Fruit fly (Drosophila melanogaster): Measurements from ENCODE around the gene X11Lbeta.

X11Lbeta gene

DNA sequence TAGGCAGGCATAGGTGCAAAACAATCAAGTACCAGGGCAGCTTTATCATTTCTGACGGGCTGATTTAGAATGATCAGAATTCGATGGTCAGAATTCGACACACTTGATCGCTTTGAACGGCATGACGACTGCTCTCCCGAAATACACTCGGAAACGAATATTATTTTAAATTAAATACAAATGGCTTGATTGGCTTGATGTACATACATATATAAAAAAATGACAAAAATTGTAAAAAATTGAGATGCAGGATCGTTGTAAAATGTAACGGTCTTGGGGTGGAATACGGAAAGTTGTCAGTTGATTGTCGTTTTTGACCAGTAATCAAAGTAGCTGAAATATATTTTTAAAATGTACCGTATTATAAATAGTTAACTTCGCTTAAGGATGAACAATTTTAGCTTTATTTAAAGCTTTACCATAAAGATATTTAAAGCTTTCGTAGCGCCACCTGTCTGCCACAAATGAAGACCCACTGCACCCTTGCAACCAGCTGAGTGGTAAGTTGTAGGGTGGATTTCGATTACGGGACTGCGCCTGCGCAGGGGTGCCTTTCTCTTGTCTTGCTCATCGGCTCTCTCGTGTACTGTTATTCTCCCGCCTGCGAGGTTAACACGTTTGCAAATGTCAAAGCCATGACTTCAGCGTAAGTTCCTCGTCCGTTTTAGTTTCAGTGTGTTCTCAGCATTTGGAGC is at the start of gene X11Lbeta, which contains the start of gene CG9806 (continued):
- TF ChIP-seq seq (GFP tag; IDR thresholded peaks at IDR 0.05) = peak; percentile 64; the same call in 1 of the 2 replicates
- peak; percentile 93 for TF ChIP-seq ewg (GFP tag; optimal IDR thresholded peaks at IDR 0.05)
- TF ChIP-seq CG3726 (GFP tag; IDR thresholded peaks at IDR 0.05) = no peak
- no peak for TF ChIP-seq HmgD (GFP tag; optimal IDR thresholded peaks at IDR 0.05)
- no peak for TF ChIP-seq CG17912 (GFP tag; optimal IDR thresholded peaks at IDR 0.05)
- TF ChIP-seq MTF-1 (GFP tag; optimal IDR thresholded peaks at IDR 0.05; ENCODE audit: borderline replicate concordance) = no peak
- peak; percentile 31 for TF ChIP-seq Med (GFP tag)
- no peak for TF ChIP-seq lov (optimal IDR thresholded peaks at IDR 0.05)
- no peak for TF ChIP-seq lov (GFP tag; IDR thresholded peaks at IDR 0.05)
- no peak for TF ChIP-seq Nf-YB (GFP tag; optimal IDR thresholded peaks at IDR 0.05)
- no peak for TF ChIP-seq ash1 (GFP tag; optimal IDR thresholded peaks at IDR 0.05)
- no peak for TF ChIP-seq Awh (GFP tag; IDR thresholded peaks at IDR 0.05)
- TF ChIP-seq gsb (GFP tag; IDR thresholded peaks at IDR 0.05) = no peak
- TF ChIP-seq Stat92E (GFP tag; optimal IDR thresholded peaks at IDR 0.05) = no peak
- peak; percentile 14 for TF ChIP-seq pzg (GFP tag; optimal IDR thresholded peaks at IDR 0.05)
- no peak for TF ChIP-seq bcd (GFP tag; optimal IDR thresholded peaks at IDR 0.05)
- no peak for TF ChIP-seq TFAM (GFP tag; optimal IDR thresholded peaks at IDR 0.05)
- no peak for TF ChIP-seq CG31224 (GFP tag; IDR thresholded peaks at IDR 0.05)
- TF ChIP-seq YL-1 (GFP tag; optimal IDR thresholded peaks at IDR 0.05) = no peak

DNA sequence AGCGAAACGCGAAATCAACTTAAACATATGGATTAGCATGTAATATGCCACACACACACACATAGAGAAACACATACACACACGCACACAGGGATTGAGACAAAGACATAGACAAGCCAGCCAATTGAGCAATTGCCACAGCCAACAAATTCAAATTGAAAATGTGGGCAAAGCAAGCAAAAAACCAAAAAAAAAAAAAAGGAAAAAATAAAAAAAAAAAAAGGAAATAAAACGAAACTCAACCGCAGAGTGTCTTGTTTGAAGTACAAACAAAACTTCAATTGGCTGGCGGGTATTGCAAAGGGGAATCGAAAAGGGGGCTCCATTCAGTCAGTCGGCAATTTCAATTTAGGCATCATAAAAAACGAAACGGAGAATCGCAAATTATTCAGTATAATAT is 49.8 kb upstream of the X11Lbeta start:
- TF ChIP-seq dimm (GFP tag; IDR thresholded peaks at IDR 0.05) (no peak), Drgx (GFP tag; IDR thresholded peaks at IDR 0.05) (peak; percentile 69)

DNA sequence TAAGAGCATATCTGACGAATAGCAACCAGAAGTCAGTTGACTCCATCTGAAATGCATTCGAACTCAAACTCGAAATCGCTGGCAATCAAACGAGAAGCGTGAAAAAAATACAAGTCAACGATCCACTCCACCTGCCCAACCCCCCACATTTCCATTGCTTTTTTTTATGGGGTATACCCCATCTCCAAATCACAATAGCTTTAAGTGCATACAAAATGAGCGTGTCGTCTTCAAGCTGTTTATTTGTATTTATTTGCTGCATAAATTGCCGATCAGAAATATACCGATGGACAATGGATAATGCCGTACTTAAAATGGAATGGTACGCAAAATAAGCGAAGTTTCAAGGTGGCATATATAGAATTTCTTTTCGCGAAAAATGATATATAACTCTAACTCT is 48.0 kb upstream of the X11Lbeta start:
- TF ChIP-seq HHEX (GFP tag; optimal IDR thresholded peaks at IDR 0.05) (no peak), eve (GFP tag; optimal IDR thresholded peaks at IDR 0.05) (no peak), tio (GFP tag; optimal IDR thresholded peaks at IDR 0.05) (no peak), CG14710 (tag; optimal IDR thresholded peaks at IDR 0.05) (no peak), Drgx (GFP tag; IDR thresholded peaks at IDR 0.05) (no peak), Hand (GFP tag; optimal IDR thresholded peaks at IDR 0.05) (no peak), wor (GFP tag; IDR thresholded peaks at IDR 0.05) (no peak), sima (GFP tag; optimal IDR thresholded peaks at IDR 0.05) (no peak), pum (GFP tag; optimal IDR thresholded peaks at IDR 0.05) (no peak), crol (GFP tag; IDR thresholded peaks at IDR 0.05) (no peak), ftz-f1 (GFP tag; optimal IDR thresholded peaks at IDR 0.05) (no peak), usp (GFP tag; optimal IDR thresholded peaks at IDR 0.05) (no peak), CG43689 (GFP tag; IDR thresholded peaks at IDR 0.05) (no peak), Chrac-16 (GFP tag; optimal IDR thresholded peaks at IDR 0.05) (no peak), CG17361 (GFP tag; IDR thresholded peaks at IDR 0.05) (no peak), al (GFP tag; IDR thresholded peaks at IDR 0.05) (no peak)

DNA sequence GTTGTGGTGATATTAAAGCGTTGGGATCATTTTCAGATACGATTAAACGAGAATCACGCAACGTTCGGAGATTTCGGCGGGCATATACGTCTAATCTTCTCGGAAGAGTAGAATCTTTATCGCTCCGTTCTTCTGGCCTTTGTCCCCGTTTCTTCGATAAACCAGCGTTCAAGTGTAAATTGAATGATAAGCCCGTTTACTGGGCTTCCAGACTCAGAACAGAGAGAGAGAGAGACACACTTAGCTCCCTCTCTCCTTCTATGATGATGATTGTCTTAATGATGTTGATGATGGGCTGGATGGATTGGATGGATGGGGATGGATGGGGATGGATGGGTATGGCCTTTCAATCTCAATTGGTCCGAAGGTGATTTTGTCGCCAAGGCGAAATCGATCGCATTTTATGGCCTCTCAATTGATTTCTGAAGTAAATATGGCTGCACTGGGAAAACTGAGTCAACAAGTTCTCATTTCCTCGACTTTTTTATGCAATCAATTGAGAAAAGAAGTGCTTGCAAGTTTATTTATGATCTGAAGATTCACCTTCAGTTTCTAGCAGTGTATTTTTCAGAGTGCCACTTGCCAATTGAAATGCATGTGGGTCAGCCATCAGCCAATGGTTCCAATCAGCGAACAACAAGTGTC is 47.0 kb upstream of the X11Lbeta start:
- TF ChIP-seq nom (GFP tag; optimal IDR thresholded peaks at IDR 0.05) = peak; percentile 10
- peak in 1 of 2 experiments; percentile 5 for TF ChIP-seq Pdp1 (GFP tag; optimal IDR thresholded peaks at IDR 0.05)
- peak; percentile 18 for TF ChIP-seq CG12769 (tag; optimal IDR thresholded peaks at IDR 0.05)
- no peak for TF ChIP-seq Dip2 (GFP tag; IDR thresholded peaks at IDR 0.05)
- no peak for TF ChIP-seq CG17568 (GFP tag; optimal IDR thresholded peaks at IDR 0.05)
- no peak for TF ChIP-seq h (optimal IDR thresholded peaks at IDR 0.05)
- no peak for TF ChIP-seq CG14667 (GFP tag; IDR thresholded peaks at IDR 0.05)
- no peak for TF ChIP-seq rib (GFP tag; IDR thresholded peaks at IDR 0.05)
